Fruit fly (Drosophila melanogaster) whole organism, prepupa: Measurements from ENCODE around the gene bor.

Experiments used
- Blimp-1 ChIP-seq: fragments of 200-800 bp; sonication (Bioruptor generic); optimal IDR thresholded peaks from 3 replicates; lab custom pipeline; 2017; ENCODE audit warnings: missing biosample characterization, missing genetic modification characterization, mild to moderate bottlenecking, moderate library complexity, missing genetic modification reagents
- CG1621 ChIP-seq: fragments of 200-800 bp; sonication (Bioruptor generic); optimal IDR thresholded peaks from 3 replicates; lab custom pipeline; 2018; ENCODE audit warnings: missing biosample characterization, mild to moderate bottlenecking, missing genetic modification characterization
- CG16779 ChIP-seq: fragments of 200-800 bp; sonication (Bioruptor generic); optimal IDR thresholded peaks from 3 replicates; lab custom pipeline; 2017; ENCODE audit warnings: missing biosample characterization, mild to moderate bottlenecking, missing genetic modification characterization
- CG3032 ChIP-seq: fragments of 200-800 bp; optimal IDR thresholded peaks from 2 replicates; lab custom pipeline; 2019; ENCODE audit warnings: missing biosample characterization, mild to moderate bottlenecking, missing genetic modification characterization, moderate library complexity
- CG32006 ChIP-seq: fragments of 200-800 bp; sonication (Bioruptor generic); optimal IDR thresholded peaks from 3 replicates; lab custom pipeline; 2017; ENCODE audit warnings: missing biosample characterization, mild to moderate bottlenecking, missing genetic modification characterization
- CG4318 ChIP-seq: fragments of 200-800 bp; sonication (Bioruptor generic); optimal IDR thresholded peaks from 3 replicates; lab custom pipeline; 2017; ENCODE audit warnings: missing biosample characterization, mild to moderate bottlenecking, missing genetic modification characterization
- CG6276 ChIP-seq: fragments of 200-800 bp; sonication (Bioruptor generic); optimal IDR thresholded peaks from 2 replicates; lab custom pipeline; 2017; ENCODE audit warnings: missing biosample characterization, mild to moderate bottlenecking, missing genetic modification characterization
- CG6808 ChIP-seq: fragments of 200-800 bp; sonication (Bioruptor generic); optimal IDR thresholded peaks from 3 replicates; lab custom pipeline; 2017; ENCODE audit warnings: missing biosample characterization, missing genetic modification characterization, mild to moderate bottlenecking, moderate library complexity, missing genetic modification reagents
- CG6854 ChIP-seq: fragments of 200-800 bp; sonication (Bioruptor generic); optimal IDR thresholded peaks from 2 replicates; lab custom pipeline; 2017; ENCODE audit warnings: missing biosample characterization, mild to moderate bottlenecking, missing genetic modification characterization
- CG7368 ChIP-seq: fragments of 200-800 bp; sonication (Bioruptor generic); optimal IDR thresholded peaks from 3 replicates; lab custom pipeline; 2016; ENCODE audit warnings: missing biosample characterization, missing genetic modification characterization
- CG8319 ChIP-seq: fragments of 200-800 bp; sonication (Bioruptor generic); optimal IDR thresholded peaks from 3 replicates; lab custom pipeline; 2016; ENCODE audit warnings: missing biosample characterization, missing genetic modification characterization
- CG9139 ChIP-seq: fragments of 200-800 bp; sonication (Bioruptor generic); optimal IDR thresholded peaks from 3 replicates; lab custom pipeline; 2017; ENCODE audit warnings: missing biosample characterization, mild to moderate bottlenecking, missing genetic modification characterization
- Eip75B ChIP-seq: fragments of 200-800 bp; sonication (Bioruptor generic); optimal IDR thresholded peaks from 3 replicates; lab custom pipeline; 2016; ENCODE audit warnings: missing biosample characterization, missing genetic modification characterization
- Eip78C ChIP-seq: fragments of 200-800 bp; sonication (Bioruptor generic); peaks from one replicate; lab custom pipeline; 2016; ENCODE audit warnings: missing biosample characterization, missing genetic modification characterization
- Eip93F ChIP-seq: fragments of 200-800 bp; sonication (Bioruptor generic); optimal IDR thresholded peaks from 2 replicates; lab custom pipeline; 2016; ENCODE audit warnings: missing biosample characterization, mild to moderate bottlenecking, missing genetic modification characterization
- Ets21C ChIP-seq: fragments of 200-800 bp; sonication (Bioruptor generic); optimal IDR thresholded peaks from 3 replicates; lab custom pipeline; 2016; ENCODE audit warnings: missing biosample characterization, missing genetic modification characterization
- Ets96B ChIP-seq: fragments of 200-800 bp; optimal IDR thresholded peaks from 2 replicates; lab custom pipeline; 2019; ENCODE audit warnings: missing biosample characterization, mild to moderate bottlenecking, missing genetic modification characterization, moderate library complexity
- Lpt ChIP-seq: fragments of 200-800 bp; sonication (Bioruptor generic); optimal IDR thresholded peaks from 3 replicates; lab custom pipeline; 2016; ENCODE audit warnings: missing biosample characterization, missing genetic modification characterization
- Met ChIP-seq: fragments of 200-800 bp; sonication (Bioruptor generic); optimal IDR thresholded peaks from 3 replicates; lab custom pipeline; 2016; ENCODE audit warnings: missing biosample characterization, missing genetic modification characterization
- OdsH ChIP-seq: fragments of 200-800 bp; sonication (Bioruptor generic); optimal IDR thresholded peaks from 3 replicates; lab custom pipeline; 2016; ENCODE audit warnings: missing biosample characterization, missing genetic modification characterization
- Sox102F ChIP-seq: fragments of 200-800 bp; sonication (Bioruptor generic); optimal IDR thresholded peaks from 2 replicates; lab custom pipeline; 2016; ENCODE audit warnings: missing biosample characterization, mild to moderate bottlenecking, missing genetic modification characterization
- Sox14 ChIP-seq: fragments of 200-800 bp; sonication (Bioruptor generic); optimal IDR thresholded peaks from 3 replicates; lab custom pipeline; 2016; ENCODE audit warnings: missing biosample characterization, missing genetic modification characterization
- achi ChIP-seq: fragments of 200-800 bp; sonication (Bioruptor generic); optimal IDR thresholded peaks from 3 replicates; lab custom pipeline; 2016; ENCODE audit warnings: missing biosample characterization, missing genetic modification characterization
- acj6 ChIP-seq: fragments of 200-800 bp; sonication (Bioruptor generic); optimal IDR thresholded peaks from 3 replicates; lab custom pipeline; 2016; ENCODE audit warnings: missing biosample characterization, missing genetic modification characterization
- dac ChIP-seq: fragments of 200-800 bp; sonication (Bioruptor generic); optimal IDR thresholded peaks from 2 replicates; lab custom pipeline; 2017; ENCODE audit warnings: missing biosample characterization, mild to moderate bottlenecking, missing genetic modification characterization
- dsx ChIP-seq: fragments of 200-800 bp; optimal IDR thresholded peaks from 3 replicates; lab custom pipeline; 2019; ENCODE audit warnings: missing biosample characterization, mild to moderate bottlenecking, missing genetic modification characterization, moderate library complexity; ENCODE audit not compliant: poor library complexity, severe bottlenecking
- esn ChIP-seq: fragments of 200-800 bp; sonication (Bioruptor generic); optimal IDR thresholded peaks from 2 replicates; lab custom pipeline; 2016; ENCODE audit warnings: missing biosample characterization, mild to moderate bottlenecking, missing genetic modification characterization, moderate library complexity
- fkh ChIP-seq: fragments of 200-800 bp; sonication (Bioruptor generic); optimal IDR thresholded peaks from 3 replicates; lab custom pipeline; 2017; ENCODE audit warnings: missing biosample characterization, mild to moderate bottlenecking, missing genetic modification characterization, moderate library complexity
- net ChIP-seq: fragments of 200-800 bp; sonication (Bioruptor generic); optimal IDR thresholded peaks from 3 replicates; lab custom pipeline; 2016; ENCODE audit warnings: missing biosample characterization, missing genetic modification characterization
- spab ChIP-seq: fragments of 200-800 bp; sonication (Bioruptor generic); optimal IDR thresholded peaks from 2 replicates; lab custom pipeline; 2017; ENCODE audit warnings: missing biosample characterization, mild to moderate bottlenecking, missing genetic modification characterization, missing genetic modification reagents
- ss ChIP-seq, 2 experiments: fragments of 200-800 bp; sonication (Bioruptor generic); optimal IDR thresholded peaks; 2 replicates in 1 of 2; 3 replicates in 1 of 2; lab custom pipeline; 2017 to 2018; ENCODE audit warnings: mild to moderate bottlenecking in 2 of 2, missing biosample characterization in 2 of 2, missing genetic modification characterization in 2 of 2, moderate library complexity in 1 of 2
- svp ChIP-seq: fragments of 200-800 bp; sonication (Bioruptor generic); peaks from one replicate; lab custom pipeline; 2016; ENCODE audit warnings: missing biosample characterization, missing genetic modification characterization
- topi ChIP-seq: fragments of 200-800 bp; sonication (Bioruptor generic); optimal IDR thresholded peaks from 3 replicates; lab custom pipeline; 2016; ENCODE audit warnings: missing biosample characterization, missing genetic modification characterization
- vri ChIP-seq: fragments of 200-800 bp; sonication (Bioruptor generic); optimal IDR thresholded peaks from 3 replicates; lab custom pipeline; 2016; ENCODE audit warnings: missing biosample characterization, mild to moderate bottlenecking, missing genetic modification characterization

bor gene

dm6 chr3R:16230080-16230670 lies 33.7 kb downstream of the bor start:
- TF ChIP-seq esn (GFP tag; lab: Kevin White, UChicago) (no peak), CG7368 (no peak), Eip78C (peak; percentile 2), fkh (GFP tag; lab: Kevin White, UChicago) (peak; percentile 90), svp (GFP tag; lab: Kevin White, UChicago) (peak; percentile 64), vri (peak; percentile 41)

DNA sequence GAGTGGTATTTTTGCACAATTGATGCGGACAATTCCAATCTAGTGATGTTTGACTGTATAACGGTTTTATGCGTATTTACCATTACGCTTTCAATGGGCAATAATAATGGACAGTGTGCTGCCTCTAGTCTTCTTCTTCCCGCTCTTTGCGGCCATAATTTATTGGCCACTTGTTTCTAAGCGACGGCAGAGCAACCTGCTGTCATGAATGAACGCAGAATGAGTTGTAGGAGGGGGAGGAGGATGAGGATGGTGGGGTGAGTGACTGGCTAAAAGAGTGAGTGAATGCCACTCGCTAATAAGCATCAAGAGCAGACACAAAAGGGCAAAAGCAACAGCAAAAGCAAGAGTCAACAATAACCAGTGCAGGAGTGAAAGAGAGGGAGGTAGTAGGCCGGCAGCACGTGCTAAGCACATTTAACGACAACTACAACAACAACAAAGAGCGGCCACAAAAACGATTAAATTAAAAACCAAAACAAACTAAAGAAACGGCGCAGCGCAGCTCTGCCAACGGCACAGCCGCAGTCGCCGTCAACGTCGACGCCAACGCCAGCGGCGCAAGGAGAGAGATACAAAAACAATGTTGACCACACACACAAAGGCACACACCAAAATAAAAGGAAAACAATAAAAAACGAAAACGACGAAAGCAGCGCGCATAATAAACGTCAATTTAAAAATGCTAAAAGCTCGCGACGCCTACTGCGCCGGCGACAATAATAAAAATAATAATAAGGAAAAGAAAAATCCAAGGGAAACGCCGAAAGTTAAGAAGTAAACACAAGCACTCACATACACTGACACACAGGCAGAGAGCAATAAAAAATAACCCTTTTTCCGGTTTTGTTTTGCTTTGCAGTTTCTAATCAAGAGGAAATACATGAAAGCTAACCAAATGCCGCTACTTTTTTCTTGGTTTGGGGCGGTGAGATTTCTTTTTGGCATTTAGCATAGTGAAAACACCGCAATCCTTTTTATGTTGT lies 34.9 kb downstream of the bor start:
- TF ChIP-seq Met: peak; percentile 32
- TF ChIP-seq CG3032 (tag; lab: Kevin White, UChicago): peak; percentile 27
- TF ChIP-seq Lpt: peak; percentile 30
- peak; percentile 74 for TF ChIP-seq fkh (GFP tag; lab: Kevin White, UChicago)
- peak; percentile 17 for TF ChIP-seq Sox14 (GFP tag; lab: Kevin White, UChicago)
- no peak for TF ChIP-seq dac (GFP tag; lab: Kevin White, UChicago)
- TF ChIP-seq CG6808 (GFP tag; lab: Kevin White, UChicago): peak; percentile 68
- peak; percentile 74 for TF ChIP-seq CG9139 (GFP tag; lab: Kevin White, UChicago)
- TF ChIP-seq CG8319: no peak
- TF ChIP-seq Eip78C: peak; percentile 71
- TF ChIP-seq CG1621 (tag; lab: Kevin White, UChicago): peak; percentile 30
- peak; percentile 77 for TF ChIP-seq svp (GFP tag; lab: Kevin White, UChicago)
- TF ChIP-seq ss (GFP tag; optimal IDR thresholded peaks at IDR 0.05; lab: Kevin White, UChicago): peak; percentile 63 to 78
- TF ChIP-seq dsx (GFP tag; lab: Kevin White, UChicago): peak; percentile 83
- no peak for TF ChIP-seq CG4318
- peak; percentile 40 for TF ChIP-seq Ets96B (tag; lab: Kevin White, UChicago)
- TF ChIP-seq net (GFP tag; lab: Kevin White, UChicago): peak; percentile 5
- TF ChIP-seq acj6 (GFP tag; lab: Kevin White, UChicago): no peak
- peak; percentile 83 for TF ChIP-seq CG6854 (GFP tag; lab: Kevin White, UChicago)
- peak; percentile 57 for TF ChIP-seq vri
- peak; percentile 8 for TF ChIP-seq spab
- no peak for TF ChIP-seq OdsH
- peak; percentile 19 for TF ChIP-seq Blimp-1 (GFP tag; lab: Kevin White, UChicago)
- TF ChIP-seq Eip75B (GFP tag; lab: Kevin White, UChicago): peak; percentile 16
- peak; percentile 43 for TF ChIP-seq CG6276
- peak; percentile 50 for TF ChIP-seq Sox102F (GFP tag; lab: Kevin White, UChicago)
- TF ChIP-seq achi (GFP tag; lab: Kevin White, UChicago): no peak
- peak; percentile 44 for TF ChIP-seq Eip93F

dm6 chr3R:16227074-16227473 lies 36.8 kb downstream of the bor start:
- TF ChIP-seq CG32006 (GFP tag; lab: Kevin White, UChicago) (no peak), topi (GFP tag; lab: Kevin White, UChicago) (no peak), vri (no peak), svp (GFP tag; lab: Kevin White, UChicago) (peak; percentile 69), CG8319 (no peak), Blimp-1 (GFP tag; lab: Kevin White, UChicago) (peak; percentile 25), Ets21C (GFP tag; lab: Kevin White, UChicago) (no peak), CG16779 (tag; lab: Kevin White, UChicago) (peak; percentile 6), Ets96B (tag; lab: Kevin White, UChicago) (peak; percentile 17), Eip75B (GFP tag; lab: Kevin White, UChicago) (peak; percentile 18), Eip78C (peak; percentile 51), Sox14 (GFP tag; lab: Kevin White, UChicago) (peak; percentile 79), Eip93F (peak; percentile 10), ss (GFP tag; optimal IDR thresholded peaks at IDR 0.05; lab: Kevin White, UChicago) (peak; percentile 32 to 96), Lpt (peak; percentile 30), CG6276 (peak; percentile 3)
